Fruit fly (Drosophila melanogaster) whole organism, embryonic: Measurements from ENCODE around the gene CG7985.

Source experiments
- Abd-B ChIP-seq: fragments of 200-800 bp; sonication (Bioruptor generic); optimal IDR thresholded peaks from 2 replicates; lab custom pipeline; 2018; ENCODE audit warnings: missing biosample characterization, mild to moderate bottlenecking, missing genetic modification characterization, moderate library complexity
- B-H2 ChIP-seq: fragments of 200-800 bp; sonication (Bioruptor generic); optimal IDR thresholded peaks from 2 replicates; lab custom pipeline; 2018; ENCODE audit warnings: missing biosample characterization, mild to moderate bottlenecking, missing genetic modification characterization
- Blimp-1 ChIP-seq: fragments of 200-800 bp; sonication (Bioruptor generic); optimal IDR thresholded peaks from 3 replicates; lab custom pipeline; 2018; ENCODE audit warnings: missing biosample characterization, missing genetic modification characterization, mild to moderate bottlenecking, moderate library complexity, missing genetic modification reagents
- CG10543 ChIP-seq: fragments of 200-800 bp; sonication (Bioruptor generic); optimal IDR thresholded peaks from 3 replicates; lab custom pipeline; 2017; ENCODE audit warnings: missing biosample characterization, mild to moderate bottlenecking, missing genetic modification characterization, moderate library complexity
- CG10979 ChIP-seq: fragments of 200-800 bp; sonication (Bioruptor generic); optimal IDR thresholded peaks from 2 replicates; lab custom pipeline; 2018; ENCODE audit warnings: missing biosample characterization, mild to moderate bottlenecking, missing genetic modification characterization, moderate library complexity
- CG11504 ChIP-seq: fragments of 200-800 bp; sonication (Bioruptor generic); optimal IDR thresholded peaks from 3 replicates; lab custom pipeline; 2019; ENCODE audit warnings: missing biosample characterization, mild to moderate bottlenecking, missing genetic modification characterization, moderate library complexity
- CG11696 ChIP-seq: fragments of 200-800 bp; sonication (Bioruptor generic); IDR thresholded peaks from 2 replicates; pipeline ENCODE4 v1.3.6; 2022; ENCODE audit warnings: missing biosample characterization, missing genetic modification characterization
- CG12155 ChIP-seq: fragments of 200-800 bp; sonication (Bioruptor generic); optimal IDR thresholded peaks from 3 replicates; lab custom pipeline; 2016; ENCODE audit warnings: missing biosample characterization, missing genetic modification characterization
- CG15514 ChIP-seq: fragments of 200-800 bp; sonication (Bioruptor generic); optimal IDR thresholded peaks from 3 replicates; lab custom pipeline; 2017; ENCODE audit warnings: missing biosample characterization, missing genetic modification characterization, mild to moderate bottlenecking, moderate library complexity, missing genetic modification reagents
- CG15601 ChIP-seq: fragments of 200-800 bp; sonication (Bioruptor generic); optimal IDR thresholded peaks from 3 replicates; lab custom pipeline; 2019; ENCODE audit warnings: missing biosample characterization, mild to moderate bottlenecking, missing genetic modification characterization, moderate library complexity
- CG2129 ChIP-seq: fragments of 200-800 bp; sonication (Bioruptor generic); IDR thresholded peaks from 2 replicates; pipeline ENCODE4 v1.3.6; 2022; ENCODE audit warnings: missing biosample characterization, missing genetic modification characterization; ENCODE audit not compliant: partially characterized antibody
- CG2712 ChIP-seq: fragments of 200-800 bp; optimal IDR thresholded peaks from 3 replicates; lab custom pipeline; 2019; ENCODE audit warnings: missing biosample characterization, mild to moderate bottlenecking, missing genetic modification characterization, moderate library complexity
- CG4328 ChIP-seq: fragments of 200-800 bp; sonication (Bioruptor generic); optimal IDR thresholded peaks from 3 replicates; lab custom pipeline; 2017; ENCODE audit warnings: missing biosample characterization, missing genetic modification reagents, missing genetic modification characterization
- CG6813 ChIP-seq: fragments of 200-800 bp; sonication (Bioruptor generic); optimal IDR thresholded peaks from 2 replicates; lab custom pipeline; 2017; ENCODE audit warnings: missing biosample characterization, missing genetic modification characterization, mild to moderate bottlenecking, moderate library complexity, missing genetic modification reagents
- CG7357 ChIP-seq: fragments of 200-800 bp; sonication (Bioruptor generic); IDR thresholded peaks from 3 replicates; pipeline ENCODE4 v1.3.6; 2022; ENCODE audit warnings: missing biosample characterization, missing genetic modification characterization
- CG7963 ChIP-seq: fragments of 200-800 bp; sonication (Bioruptor generic); IDR thresholded peaks from 3 replicates; pipeline ENCODE4 v1.3.6; 2022; ENCODE audit warnings: missing biosample characterization, missing genetic modification characterization; ENCODE audit not compliant: partially characterized antibody
- Doc3 ChIP-seq: fragments of 200-800 bp; sonication (Bioruptor generic); IDR thresholded peaks from 3 replicates; pipeline ENCODE4 v1.3.6; 2022; ENCODE audit warnings: missing biosample characterization, missing genetic modification characterization; ENCODE audit not compliant: partially characterized antibody
- Dref ChIP-seq: fragments of 200-800 bp; sonication (Bioruptor generic); IDR thresholded peaks from 2 replicates; pipeline ENCODE4 v1.3.6; 2022; ENCODE audit warnings: missing biosample characterization, missing genetic modification characterization
- Gug ChIP-seq: fragments of 200-800 bp; sonication (Bioruptor generic); IDR thresholded peaks from 4 replicates; pipeline ENCODE4 v1.3.6; 2022; ENCODE audit warnings: missing biosample characterization, missing genetic modification characterization
- Hey ChIP-seq: fragments of 200-800 bp; sonication (Bioruptor generic); optimal IDR thresholded peaks from 3 replicates; lab custom pipeline; 2018; ENCODE audit warnings: missing biosample characterization, mild to moderate bottlenecking, missing genetic modification characterization
- Hmr ChIP-seq: fragments of 200-800 bp; sonication (Bioruptor generic); optimal IDR thresholded peaks from 3 replicates; lab custom pipeline; 2017; ENCODE audit warnings: mild to moderate bottlenecking, missing biosample characterization, missing genetic modification reagents, missing genetic modification characterization
- Hmx ChIP-seq: fragments of 200-800 bp; sonication (Bioruptor generic); optimal IDR thresholded peaks from 2 replicates; lab custom pipeline; 2016; ENCODE audit warnings: missing biosample characterization, missing genetic modification characterization
- Neu2 ChIP-seq: fragments of 200-800 bp; sonication (Bioruptor generic); optimal IDR thresholded peaks from 3 replicates; lab custom pipeline; 2016; ENCODE audit warnings: missing biosample characterization, missing genetic modification characterization, borderline replicate concordance
- Nf-YA ChIP-seq: fragments of 200-800 bp; sonication (Bioruptor generic); IDR thresholded peaks from 2 replicates; pipeline ENCODE4 v1.3.6; 2022; ENCODE audit warnings: missing biosample characterization, missing genetic modification characterization
- Oli ChIP-seq: fragments of 200-800 bp; sonication (Bioruptor generic); optimal IDR thresholded peaks from 2 replicates; lab custom pipeline; 2018; ENCODE audit warnings: missing biosample characterization, mild to moderate bottlenecking, missing genetic modification characterization, moderate library complexity
- Stat92E ChIP-seq, 3 experiments: fragments of >200 bp in 2 of 3; fragments of 200-800 bp in 1 of 3; sonication (Bioruptor generic) in 1 of 3; optimal IDR thresholded peaks; 2 replicates each; lab custom pipeline; 2017 to 2019; ENCODE audit warnings: missing biosample characterization in 3 of 3, missing genetic modification characterization in 3 of 3, mild to moderate bottlenecking in 1 of 3, moderate library complexity in 1 of 3
- Xbp1 ChIP-seq: fragments of 200-800 bp; sonication (Bioruptor generic); optimal IDR thresholded peaks from 3 replicates; lab custom pipeline; 2016; ENCODE audit warnings: missing biosample characterization, mild to moderate bottlenecking, missing genetic modification characterization
- ab ChIP-seq: fragments of 200-800 bp; sonication (Bioruptor generic); optimal IDR thresholded peaks from 2 replicates; lab custom pipeline; 2016; ENCODE audit warnings: missing biosample characterization, missing genetic modification characterization
- ase ChIP-seq: fragments of 200-800 bp; sonication (Bioruptor generic); IDR thresholded peaks from 3 replicates; pipeline ENCODE4 v1.3.6; 2022; ENCODE audit warnings: missing biosample characterization, missing genetic modification characterization
- bbx ChIP-seq: fragments of 200-800 bp; sonication (Bioruptor generic); IDR thresholded peaks from 2 replicates; pipeline ENCODE4 v1.3.6; 2022; ENCODE audit warnings: missing biosample characterization, missing genetic modification characterization; ENCODE audit not compliant: partially characterized antibody
- chm ChIP-seq: fragments of 200-800 bp; sonication (Bioruptor generic); IDR thresholded peaks from 2 replicates; pipeline ENCODE4 v1.3.6; 2022; ENCODE audit warnings: missing biosample characterization, missing genetic modification characterization
- dan ChIP-seq: fragments of 200-800 bp; sonication (Bioruptor generic); IDR thresholded peaks from 2 replicates; pipeline ENCODE4 v1.3.6; 2022; ENCODE audit warnings: missing biosample characterization, missing genetic modification characterization
- dmrt99B ChIP-seq: fragments of 200-800 bp; sonication (Bioruptor generic); optimal IDR thresholded peaks from 2 replicates; lab custom pipeline; 2018; ENCODE audit warnings: missing biosample characterization, mild to moderate bottlenecking, missing genetic modification characterization, moderate library complexity
- eyg ChIP-seq: fragments of 200-800 bp; sonication (Bioruptor generic); optimal IDR thresholded peaks from 3 replicates; lab custom pipeline; 2016; ENCODE audit warnings: missing biosample characterization, missing genetic modification characterization
- fd96Cb ChIP-seq: fragments of 200-800 bp; sonication (Bioruptor generic); optimal IDR thresholded peaks from 2 replicates; lab custom pipeline; 2018; ENCODE audit warnings: missing biosample characterization, mild to moderate bottlenecking, missing genetic modification characterization, moderate library complexity
- gro ChIP-seq: fragments of 200-800 bp; sonication (Bioruptor generic); optimal IDR thresholded peaks from 2 replicates; lab custom pipeline; 2016; ENCODE audit warnings: missing biosample characterization, missing genetic modification characterization
- hth ChIP-seq: fragments of >200 bp; optimal IDR thresholded peaks from 2 replicates; lab custom pipeline; 2017; ENCODE audit warnings: inconsistent platforms
- inv ChIP-seq: fragments of 200-800 bp; sonication (Bioruptor generic); IDR thresholded peaks from 2 replicates; pipeline ENCODE4 v1.3.6; 2022; ENCODE audit warnings: missing biosample characterization, missing genetic modification characterization; ENCODE audit not compliant: partially characterized antibody
- lola ChIP-seq, 3 experiments: fragments of >200 bp in 2 of 3; fragments of 200-800 bp in 1 of 3; sonication (Bioruptor generic) in 1 of 3; optimal IDR thresholded peaks; 2 replicates each; lab custom pipeline; 2017 to 2019; ENCODE audit warnings: missing biosample characterization in 3 of 3, missing genetic modification characterization in 3 of 3, mild to moderate bottlenecking in 1 of 3, moderate library complexity in 1 of 3
- mam ChIP-seq: fragments of 200-800 bp; sonication (Bioruptor generic); optimal IDR thresholded peaks from 3 replicates; lab custom pipeline; 2016; ENCODE audit warnings: missing biosample characterization, missing genetic modification characterization
- peb ChIP-seq: fragments of 200-800 bp; sonication (Bioruptor generic); IDR thresholded peaks from 2 replicates; pipeline ENCODE4 v1.3.6; 2022; ENCODE audit warnings: missing biosample characterization, missing genetic modification characterization
- phol ChIP-seq: fragments of 200-800 bp; sonication (Bioruptor generic); optimal IDR thresholded peaks from 3 replicates; lab custom pipeline; 2018; ENCODE audit warnings: missing biosample characterization, mild to moderate bottlenecking, missing genetic modification characterization, moderate library complexity
- repo ChIP-seq: fragments of 200-800 bp; sonication (Bioruptor generic); optimal IDR thresholded peaks from 2 replicates; lab custom pipeline; 2016; ENCODE audit warnings: missing biosample characterization, missing genetic modification characterization
- scrt ChIP-seq: fragments of 200-800 bp; sonication (Bioruptor generic); optimal IDR thresholded peaks from 2 replicates; lab custom pipeline; 2018; ENCODE audit warnings: missing biosample characterization, mild to moderate bottlenecking, missing genetic modification characterization, moderate library complexity
- sens-2 ChIP-seq: fragments of 200-800 bp; sonication (Bioruptor generic); IDR thresholded peaks from 2 replicates; pipeline ENCODE4 v1.3.6; 2022; ENCODE audit warnings: missing biosample characterization, missing genetic modification characterization
- sim ChIP-seq: fragments of 200-800 bp; sonication (Bioruptor generic); IDR thresholded peaks from 2 replicates; pipeline ENCODE4 v1.3.6; 2022; ENCODE audit warnings: missing biosample characterization, missing genetic modification characterization
- sqz ChIP-seq: fragments of 200-800 bp; sonication (Bioruptor generic); optimal IDR thresholded peaks from 3 replicates; lab custom pipeline; 2018; ENCODE audit warnings: missing biosample characterization, mild to moderate bottlenecking, missing genetic modification characterization
- tin ChIP-seq: fragments of 200-800 bp; sonication (Bioruptor generic); optimal IDR thresholded peaks from 3 replicates; lab custom pipeline; 2016; ENCODE audit warnings: missing biosample characterization, missing genetic modification characterization
- unc-4 ChIP-seq: fragments of 200-800 bp; sonication (Bioruptor generic); IDR thresholded peaks from 2 replicates; pipeline ENCODE4 v1.3.6; 2022; ENCODE audit warnings: missing biosample characterization, missing genetic modification characterization; ENCODE audit not compliant: partially characterized antibody

The CG7985 gene

DNA sequence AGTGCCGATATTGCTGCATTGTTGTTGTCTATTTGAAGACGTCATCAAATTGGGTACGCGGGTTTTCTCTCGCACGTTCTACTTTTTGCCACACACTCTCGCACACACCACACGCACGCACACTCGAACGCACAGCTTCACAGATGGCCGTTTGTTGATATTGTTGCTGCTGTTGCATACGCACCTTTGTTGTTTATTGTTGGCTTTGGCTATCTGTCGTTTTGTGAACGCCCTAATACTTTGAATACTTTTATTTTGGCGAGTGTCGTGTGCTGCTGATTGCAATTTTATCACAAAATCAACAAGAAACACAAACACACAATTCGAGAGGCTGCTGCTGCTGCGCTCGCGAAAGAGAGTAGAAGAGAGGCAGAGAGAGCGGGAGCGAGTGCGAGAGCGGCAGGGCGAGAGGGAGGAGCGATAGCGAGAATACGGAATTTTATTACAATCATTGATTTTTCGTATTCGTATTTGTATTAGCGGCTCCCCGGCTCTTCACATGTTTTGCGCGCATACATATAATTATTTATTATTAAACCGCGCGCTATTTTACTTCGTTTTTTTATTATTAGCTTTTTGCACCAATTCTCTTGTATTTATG, 1.0 kb upstream of the CG7985 start (continued):
- TF ChIP-seq Stat92E (GFP tag; optimal IDR thresholded peaks at IDR 0.05; lab: Kevin White, UChicago): peak in 1 of 3 experiments; percentile 13
- no peak for TF ChIP-seq tin
- peak; percentile 48 for TF ChIP-seq CG10543 (GFP tag; lab: Kevin White, UChicago)
- TF ChIP-seq unc-4 (GFP tag; lab: Robert Waterston, UW): no peak
- TF ChIP-seq scrt: peak; percentile 58
- TF ChIP-seq phol (tag; lab: Kevin White, UChicago): peak; percentile 12
- peak; percentile 22 for TF ChIP-seq Blimp-1 (GFP tag; lab: Kevin White, UChicago)
- no peak for TF ChIP-seq fd96Cb
- TF ChIP-seq bbx (GFP tag; lab: Robert Waterston, UW): no peak
- TF ChIP-seq CG2712 (tag; lab: Kevin White, UChicago): no peak
- no peak for TF ChIP-seq chm (GFP tag; lab: Robert Waterston, UW)
- no peak for TF ChIP-seq CG7963 (GFP tag; lab: Robert Waterston, UW)
- no peak for TF ChIP-seq Oli (tag; lab: Kevin White, UChicago)
- TF ChIP-seq Neu2 (GFP tag; lab: Kevin White, UChicago): no peak
- no peak for TF ChIP-seq gro (GFP tag; lab: Kevin White, UChicago)
- no peak for TF ChIP-seq CG2129 (GFP tag; lab: Robert Waterston, UW)
- no peak for TF ChIP-seq ase
- peak; percentile 26 for TF ChIP-seq CG11504 (tag; lab: Kevin White, UChicago)
- TF ChIP-seq CG11696 (GFP tag; lab: Robert Waterston, UW): no peak
- TF ChIP-seq dmrt99B (tag; lab: Kevin White, UChicago): peak; percentile 30
- peak; percentile 58 for TF ChIP-seq CG6813 (GFP tag; lab: Kevin White, UChicago)
- no peak for TF ChIP-seq CG7357 (GFP tag; lab: Robert Waterston, UW)
- TF ChIP-seq repo (GFP tag; lab: Kevin White, UChicago): peak; percentile 32
- no peak for TF ChIP-seq Hmx
- TF ChIP-seq CG4328: peak; percentile 57
- no peak for TF ChIP-seq Gug
- TF ChIP-seq Nf-YA (GFP tag; lab: Robert Waterston, UW): no peak
- no peak for TF ChIP-seq peb
- TF ChIP-seq B-H2 (GFP tag; lab: Kevin White, UChicago): peak; percentile 23
- TF ChIP-seq Doc3 (GFP tag; lab: Robert Waterston, UW): no peak
- TF ChIP-seq ab (GFP tag; lab: Kevin White, UChicago): no peak
- TF ChIP-seq Xbp1 (GFP tag; lab: Kevin White, UChicago): no peak
- TF ChIP-seq mam: no peak
- TF ChIP-seq sim (GFP tag; lab: Robert Waterston, UW): no peak
- TF ChIP-seq inv (GFP tag; lab: Robert Waterston, UW): no peak
- peak; percentile 58 for TF ChIP-seq sqz (GFP tag; lab: Kevin White, UChicago)
- TF ChIP-seq eyg: peak; percentile 27
- no peak for TF ChIP-seq sens-2
- TF ChIP-seq lola (GFP tag; optimal IDR thresholded peaks at IDR 0.05; lab: Kevin White, UChicago): peak in 1 of 3 experiments; percentile 19
- TF ChIP-seq Abd-B (GFP tag; lab: Kevin White, UChicago): no peak
- TF ChIP-seq CG15601 (tag; lab: Kevin White, UChicago): peak; percentile 39
- peak; percentile 18 for TF ChIP-seq CG12155 (GFP tag; lab: Kevin White, UChicago)
- peak; percentile 25 for TF ChIP-seq CG15514 (GFP tag; lab: Kevin White, UChicago)
- TF ChIP-seq Hmr (GFP tag; lab: Kevin White, UChicago): peak; percentile 42
- TF ChIP-seq CG10979 (tag; lab: Kevin White, UChicago): no peak
- peak; percentile 47 for TF ChIP-seq Hey (tag; lab: Kevin White, UChicago)
- no peak for TF ChIP-seq hth
- TF ChIP-seq dan (GFP tag; lab: Robert Waterston, UW): no peak
- TF ChIP-seq Dref: no peak
